Fruit fly (Drosophila melanogaster) Kc167 (cell line): ENCODE results near the gene PQBP1.

Experiments used
- h ChIP-seq: fragments of >200 bp; optimal IDR thresholded peaks from 3 replicates; lab custom pipeline; 2018; ENCODE audit warnings: missing external identifiers
- psq ChIP-seq: fragments of >200 bp; optimal IDR thresholded peaks from 2 replicates; lab custom pipeline; 2017; ENCODE audit warnings: missing external identifiers

DNA sequence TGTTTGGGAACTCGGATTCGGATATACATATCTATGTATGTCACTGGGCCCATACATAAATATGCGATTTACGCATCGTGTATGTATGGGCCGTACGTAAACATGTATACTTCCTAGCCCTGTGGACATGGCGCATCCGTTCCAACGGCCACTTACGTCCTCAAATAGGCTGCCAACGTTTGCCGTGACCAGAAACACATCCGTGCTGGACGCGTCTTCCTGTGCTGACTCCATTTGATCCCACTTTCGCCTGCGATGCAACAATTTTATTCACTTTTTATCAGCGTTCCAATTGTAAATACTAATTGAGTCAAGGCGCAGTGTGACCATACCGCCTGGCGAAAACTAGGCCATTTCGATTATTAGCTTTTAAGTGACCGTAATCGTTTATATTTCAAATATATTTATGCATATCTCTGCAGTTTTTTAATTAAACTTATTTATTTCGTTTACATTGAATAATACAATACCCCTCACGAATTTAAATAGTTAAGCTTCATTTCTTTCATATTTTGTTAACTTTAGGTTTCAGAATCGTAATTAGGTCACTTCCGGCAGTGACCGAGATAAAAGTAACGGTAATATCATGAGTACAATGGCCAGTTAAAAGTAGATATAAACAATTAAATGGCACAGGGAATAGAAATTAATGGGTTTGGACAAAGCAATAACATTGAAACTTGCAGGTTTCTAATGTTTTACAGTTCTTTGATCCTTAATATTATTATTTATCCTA lies 20.6 kb upstream of the PQBP1 start, which contains the start of gene 5PtaseI:
- TF ChIP-seq psq (lab: Kevin White, UChicago): no peak
- no peak for TF ChIP-seq h (lab: Kevin White, UChicago)
